Worm (Caenorhabditis elegans) whole organism, midembryonic: ENCODE results near the gene C05B5.12.

Experiments used
- T22C8.4 ChIP-seq: fragments of 200-800 bp; sonication (Bioruptor generic); IDR thresholded peaks from 2 replicates; pipeline ENCODE4 v1.3.6; 2022; ENCODE audit warnings: missing genetic modification characterization, missing compliant biosample characterization
- cog-1 ChIP-seq: sonication (generic microtip); optimal IDR thresholded peaks from 2 replicates; lab custom pipeline; 2016; ENCODE audit warnings: missing genetic modification characterization, missing compliant biosample characterization
- flt-1 ChIP-seq: fragments of 200-800 bp; sonication (Bioruptor generic); IDR thresholded peaks from 2 replicates; pipeline ENCODE4 v1.3.6; 2022; ENCODE audit warnings: missing genetic modification characterization, missing compliant biosample characterization
- klf-2 ChIP-seq: fragments of 200-800 bp; sonication (Bioruptor generic); conservative IDR thresholded peaks from 2 replicates; pipeline ENCODE4 v1.3.6; 2022; ENCODE audit warnings: missing genetic modification reagents, missing genetic modification characterization, missing compliant biosample characterization
- med-1 ChIP-seq: sonication (generic microtip); optimal IDR thresholded peaks from 2 replicates; lab custom pipeline; 2017; ENCODE audit warnings: missing genetic modification characterization, mild to moderate bottlenecking, missing compliant biosample characterization, antibody characterized with exemption, missing genetic modification reagents; ENCODE audit not compliant: insufficient read depth
- ref-1 ChIP-seq: fragments of 200-800 bp; sonication (Bioruptor generic); conservative IDR thresholded peaks from 2 replicates; pipeline ENCODE4 v1.3.6; 2022; ENCODE audit warnings: missing genetic modification reagents, missing genetic modification characterization, missing compliant biosample characterization
- tab-1 ChIP-seq: fragments of 200-800 bp; sonication (Bioruptor generic); IDR thresholded peaks from 2 replicates; pipeline ENCODE4 v1.3.6; 2022; ENCODE audit warnings: missing genetic modification characterization, missing compliant biosample characterization
- ztf-23 ChIP-seq: fragments of 200-800 bp; sonication (Bioruptor generic); IDR thresholded peaks from 2 replicates; pipeline ENCODE4 v1.3.6; 2022; ENCODE audit warnings: missing genetic modification reagents, missing genetic modification characterization, missing compliant biosample characterization
- ztf-29 ChIP-seq: fragments of 200-800 bp; sonication (Bioruptor generic); IDR thresholded peaks from 2 replicates; pipeline ENCODE4 v1.3.6; 2022; ENCODE audit warnings: missing genetic modification reagents, missing genetic modification characterization, missing compliant biosample characterization

Gene C05B5.12

ce11 chrIII:10035783-10036182 lies 48.6 kb downstream of the C05B5.12 start, which contains the start of gene xbx-3:
TSS of gene xbx-3 (plus strand) at chrIII:10035945.
- TF ChIP-seq cog-1 (tag; lab: Kevin White, UChicago) (no peak), ztf-29 (GFP tag; lab: Robert Waterston, UW) (no peak), T22C8.4 (GFP tag; lab: Robert Waterston, UW) (no peak), med-1 (GFP tag; lab: Kevin White, UChicago) (no peak), ztf-23 (GFP tag; lab: Robert Waterston, UW) (no peak), ref-1 (GFP tag; lab: Robert Waterston, UW) (no peak), klf-2 (GFP tag; lab: Robert Waterston, UW) (no peak), flt-1 (no peak), tab-1 (GFP tag; lab: Robert Waterston, UW) (no peak)

- TF ChIP-seq med-1 (GFP tag; lab: Kevin White, UChicago) (no peak), klf-2 (GFP tag; lab: Robert Waterston, UW) (no peak), cog-1 (tag; lab: Kevin White, UChicago) (no peak), ztf-29 (GFP tag; lab: Robert Waterston, UW) (no peak), flt-1 (no peak), ref-1 (GFP tag; lab: Robert Waterston, UW) (no peak), ztf-23 (GFP tag; lab: Robert Waterston, UW) (no peak), tab-1 (GFP tag; lab: Robert Waterston, UW) (no peak), T22C8.4 (GFP tag; lab: Robert Waterston, UW) (no peak)
These were observed 50.0 kb downstream of the C05B5.12 start, which contains the start of gene M04D8.7 for ce11 chrIII:10037150-10037549. TSS of gene M04D8.7 (plus strand) at chrIII:10037450.
